Fruit fly (Drosophila melanogaster) whole organism, pupa: Measurements from ENCODE around the gene CG9903.

Experiments
- CG10348 ChIP-seq: fragments of 200-800 bp; sonication (Bioruptor generic); IDR thresholded peaks from 2 replicates; pipeline ENCODE4 v1.3.6; 2022; ENCODE audit warnings: missing biosample characterization, missing genetic modification characterization
- CG12605 ChIP-seq: fragments of 200-800 bp; sonication (Bioruptor generic); IDR thresholded peaks from 2 replicates; pipeline ENCODE4 v1.3.6; 2022; ENCODE audit warnings: missing biosample characterization, missing genetic modification characterization
- CG13204 ChIP-seq: fragments of 200-800 bp; sonication (Bioruptor generic); optimal IDR thresholded peaks from 2 replicates; lab custom pipeline; 2018; ENCODE audit warnings: missing biosample characterization, mild to moderate bottlenecking, missing genetic modification characterization, moderate library complexity
- CG14655 ChIP-seq: fragments of 200-800 bp; sonication (Bioruptor generic); optimal IDR thresholded peaks from 3 replicates; lab custom pipeline; 2017; ENCODE audit warnings: mild to moderate bottlenecking, missing biosample characterization, missing genetic modification reagents, missing genetic modification characterization
- CG15710 ChIP-seq: fragments of 200-800 bp; sonication (Bioruptor generic); optimal IDR thresholded peaks from 2 replicates; lab custom pipeline; 2018; ENCODE audit warnings: missing biosample characterization, mild to moderate bottlenecking, missing genetic modification characterization, moderate library complexity
- CG17806 ChIP-seq: fragments of 200-800 bp; sonication (Bioruptor generic); optimal IDR thresholded peaks from 2 replicates; lab custom pipeline; 2018; ENCODE audit warnings: missing biosample characterization, mild to moderate bottlenecking, missing genetic modification characterization, moderate library complexity
- CG32121 ChIP-seq: fragments of 200-800 bp; sonication (Bioruptor generic); IDR thresholded peaks from 2 replicates; pipeline ENCODE4 v1.3.6; 2022; ENCODE audit warnings: missing biosample characterization, missing genetic modification characterization
- CG34367 ChIP-seq: fragments of 200-800 bp; sonication (Bioruptor generic); optimal IDR thresholded peaks from 2 replicates; lab custom pipeline; 2018; ENCODE audit warnings: missing biosample characterization, mild to moderate bottlenecking, missing genetic modification characterization
- CG4496 ChIP-seq: fragments of 200-800 bp; sonication (Bioruptor generic); IDR thresholded peaks from 3 replicates; pipeline ENCODE4 v1.3.6; 2022; ENCODE audit warnings: missing biosample characterization, missing genetic modification characterization
- CG8159 ChIP-seq: fragments of 200-800 bp; sonication (Bioruptor generic); optimal IDR thresholded peaks from 3 replicates; lab custom pipeline; 2018; ENCODE audit warnings: missing biosample characterization, mild to moderate bottlenecking, missing genetic modification characterization, moderate library complexity
- CG8301 ChIP-seq: fragments of 200-800 bp; sonication (Bioruptor generic); optimal IDR thresholded peaks from 2 replicates; lab custom pipeline; 2018; ENCODE audit warnings: missing biosample characterization, mild to moderate bottlenecking, missing genetic modification characterization
- CG9948 ChIP-seq: fragments of 200-800 bp; sonication (Bioruptor generic); optimal IDR thresholded peaks from 2 replicates; lab custom pipeline; 2018; ENCODE audit warnings: missing biosample characterization, mild to moderate bottlenecking, missing genetic modification characterization, moderate library complexity
- D1 ChIP-seq: fragments of 200-800 bp; sonication (Bioruptor generic); optimal IDR thresholded peaks from 2 replicates; lab custom pipeline; 2018; ENCODE audit warnings: missing biosample characterization, mild to moderate bottlenecking, missing genetic modification characterization, moderate library complexity
- EcR ChIP-seq: fragments of 200-800 bp; sonication (Bioruptor generic); optimal IDR thresholded peaks from 3 replicates; lab custom pipeline; 2019; ENCODE audit warnings: missing biosample characterization, missing genetic modification characterization, mild to moderate bottlenecking, moderate library complexity, missing genetic modification reagents
- Ets98B ChIP-seq: fragments of 200-800 bp; sonication (Bioruptor generic); IDR thresholded peaks from 2 replicates; pipeline ENCODE4 v1.3.6; 2022; ENCODE audit warnings: missing biosample characterization, missing genetic modification characterization
- Pif1A ChIP-seq: fragments of 200-800 bp; sonication (Bioruptor generic); optimal IDR thresholded peaks from 3 replicates; lab custom pipeline; 2016; ENCODE audit warnings: missing biosample characterization, missing genetic modification characterization
- Pif1B ChIP-seq: fragments of 200-800 bp; sonication (Bioruptor generic); optimal IDR thresholded peaks from 3 replicates; lab custom pipeline; 2016; ENCODE audit warnings: missing biosample characterization, missing genetic modification characterization
- Snoo ChIP-seq: fragments of 200-800 bp; sonication (Bioruptor generic); optimal IDR thresholded peaks from 3 replicates; lab custom pipeline; 2017; ENCODE audit warnings: missing biosample characterization, mild to moderate bottlenecking, missing genetic modification characterization, inconsistent platforms
- fd96Ca ChIP-seq: fragments of 200-800 bp; sonication (Bioruptor generic); IDR thresholded peaks from 3 replicates; pipeline ENCODE4 v1.3.6; 2022; ENCODE audit warnings: missing biosample characterization, missing genetic modification characterization
- gl ChIP-seq: fragments of 200-800 bp; sonication (Bioruptor generic); optimal IDR thresholded peaks from 2 replicates; lab custom pipeline; 2018; ENCODE audit warnings: missing biosample characterization, mild to moderate bottlenecking, missing genetic modification characterization
- rn ChIP-seq: fragments of 200-800 bp; sonication (Bioruptor generic); IDR thresholded peaks from 2 replicates; pipeline ENCODE4 v1.3.6; 2022; ENCODE audit warnings: missing biosample characterization, missing genetic modification characterization

Gene CG9903

DNA sequence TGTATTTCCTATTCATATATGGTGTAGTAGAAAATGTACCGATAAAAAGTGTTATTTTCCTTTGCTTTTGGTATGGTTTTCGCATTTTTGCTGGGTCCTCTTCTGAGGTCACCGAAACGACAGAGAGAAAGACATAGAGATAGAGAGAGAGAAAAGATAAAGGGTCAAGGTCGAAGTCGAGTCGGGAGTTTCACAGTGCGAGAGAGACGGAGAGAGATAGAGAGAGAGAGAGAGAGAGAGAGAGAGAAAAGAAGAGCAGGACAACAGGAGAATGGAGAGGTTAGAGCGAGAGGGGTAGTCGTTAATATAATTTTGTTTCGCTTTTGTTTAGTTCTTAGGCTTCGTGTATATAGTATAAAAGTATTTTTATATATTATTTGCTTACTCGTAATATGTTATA is 21.6 kb upstream of the CG9903 start:
- peak; percentile 61 for TF ChIP-seq EcR (GFP tag; lab: Kevin White, UChicago)
- no peak for TF ChIP-seq CG34367 (tag; lab: Kevin White, UChicago)

DNA sequence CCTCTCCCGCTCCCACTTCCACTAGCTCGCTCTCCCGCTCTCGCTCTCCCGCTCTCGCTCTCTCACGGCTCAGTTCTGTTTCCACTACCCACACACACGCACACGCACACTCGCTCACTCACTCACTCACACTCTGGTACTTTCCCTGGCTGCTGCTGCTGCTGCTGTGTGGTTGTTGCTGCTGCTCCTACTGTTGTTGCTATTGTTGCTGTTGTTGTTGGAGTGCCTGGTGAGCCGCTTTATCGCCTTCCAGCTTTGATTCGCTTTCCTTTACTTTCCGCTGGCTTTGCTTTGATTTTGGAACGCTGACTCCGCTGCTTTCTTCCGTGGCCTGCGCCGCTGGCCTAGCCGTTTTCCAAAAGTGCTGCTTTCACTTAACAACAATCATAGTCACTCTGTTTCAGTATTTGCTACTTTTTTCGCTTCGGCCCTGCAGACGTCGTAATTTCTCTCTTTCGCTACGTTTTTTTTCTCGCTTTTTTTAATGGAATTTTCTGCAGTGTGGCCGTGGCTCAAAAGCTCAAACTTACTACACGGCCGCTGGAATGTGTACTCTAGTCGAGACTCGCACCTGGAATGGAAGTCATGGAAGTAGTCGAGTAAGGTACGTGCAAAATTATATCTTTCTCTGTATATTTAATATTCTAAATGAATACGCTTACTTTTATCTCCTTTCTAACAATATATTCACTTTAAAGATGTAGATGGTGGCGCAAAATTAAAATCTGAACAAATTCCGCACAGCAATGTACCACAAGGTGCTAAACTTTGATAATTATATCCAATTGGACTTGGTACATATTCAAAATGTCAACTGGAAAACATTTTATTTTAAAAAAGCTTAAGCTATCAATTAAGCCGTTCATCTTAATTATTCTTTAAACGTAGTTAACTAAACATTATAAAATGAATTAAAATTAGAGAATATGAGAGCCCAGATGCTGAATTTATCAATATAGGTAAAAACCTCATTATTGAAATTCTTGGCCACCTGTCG is 19.2 kb upstream of the CG9903 start, which contains the start of gene Pp2B-14D:
TSS of gene Pp2B-14D (minus strand) at position 503 of the 997 bp plus-strand sequence.
- TF ChIP-seq CG32121 (GFP tag; lab: Robert Waterston, UW): no peak
- peak; percentile 9 for TF ChIP-seq Pif1B (GFP tag; lab: Kevin White, UChicago)
- TF ChIP-seq CG8301 (tag; lab: Kevin White, UChicago): no peak
- no peak for TF ChIP-seq fd96Ca
- TF ChIP-seq Pif1A: peak; percentile 16
- peak; percentile 61 for TF ChIP-seq CG13204 (GFP tag; lab: Kevin White, UChicago)
- no peak for TF ChIP-seq Snoo (tag; lab: Kevin White, UChicago)
- no peak for TF ChIP-seq CG34367 (tag; lab: Kevin White, UChicago)
- no peak for TF ChIP-seq rn (GFP tag; lab: Robert Waterston, UW)
- no peak; the same call in 1 of the 2 replicates for TF ChIP-seq CG12605 (GFP tag; lab: Robert Waterston, UW)
- no peak for TF ChIP-seq CG17806
- peak; percentile 3 for TF ChIP-seq CG15710
- TF ChIP-seq CG10348 (GFP tag; lab: Robert Waterston, UW): no peak
- no peak; the same call in 1 of the 2 replicates for TF ChIP-seq Ets98B (GFP tag; lab: Robert Waterston, UW)
- peak; percentile 12 for TF ChIP-seq D1 (tag; lab: Kevin White, UChicago)
- no peak for TF ChIP-seq CG8159 (tag; lab: Kevin White, UChicago)
- TF ChIP-seq CG4496 (GFP tag; lab: Robert Waterston, UW): peak; percentile 59; the same call in 1 of the 3 replicates
- TF ChIP-seq EcR (GFP tag; lab: Kevin White, UChicago): peak; percentile 10
- no peak for TF ChIP-seq gl (tag; lab: Kevin White, UChicago)
- TF ChIP-seq CG9948 (tag; lab: Kevin White, UChicago): no peak
- no peak for TF ChIP-seq CG14655 (GFP tag; lab: Kevin White, UChicago)

DNA sequence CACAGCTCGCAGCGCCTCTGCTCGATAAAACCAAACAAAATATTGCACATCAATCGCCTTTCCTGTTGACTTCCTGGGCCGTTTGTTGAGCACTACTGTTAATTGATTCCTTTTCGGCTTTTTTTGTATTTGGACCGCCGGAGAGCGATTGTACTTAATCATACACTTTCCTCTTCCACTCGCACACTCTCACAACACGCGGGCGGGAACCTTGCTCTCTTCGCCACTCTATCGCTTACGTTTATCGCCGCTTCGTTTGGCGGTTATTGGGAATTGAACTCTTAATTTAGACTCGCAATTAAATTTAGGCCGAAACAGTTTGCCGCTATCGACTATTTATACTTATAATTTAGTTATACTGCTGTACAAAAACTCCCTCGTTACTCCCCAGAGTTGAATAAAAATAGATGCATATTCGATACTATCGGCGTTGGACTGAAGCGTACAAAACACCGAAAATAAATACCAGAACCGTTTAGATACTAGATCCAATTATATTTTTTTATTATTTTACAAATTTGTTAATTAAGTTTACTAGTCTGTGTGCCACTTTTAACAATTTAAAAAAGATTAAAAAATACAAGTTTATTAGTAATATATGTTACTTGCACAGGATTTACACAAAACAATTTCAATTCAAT is 13.0 kb upstream of the CG9903 start, which contains the start of gene Arp2:
TSS of gene Arp2 (minus strand) at position 427 of the 641 bp plus-strand sequence.
- no peak for TF ChIP-seq CG34367 (tag; lab: Kevin White, UChicago)

DNA sequence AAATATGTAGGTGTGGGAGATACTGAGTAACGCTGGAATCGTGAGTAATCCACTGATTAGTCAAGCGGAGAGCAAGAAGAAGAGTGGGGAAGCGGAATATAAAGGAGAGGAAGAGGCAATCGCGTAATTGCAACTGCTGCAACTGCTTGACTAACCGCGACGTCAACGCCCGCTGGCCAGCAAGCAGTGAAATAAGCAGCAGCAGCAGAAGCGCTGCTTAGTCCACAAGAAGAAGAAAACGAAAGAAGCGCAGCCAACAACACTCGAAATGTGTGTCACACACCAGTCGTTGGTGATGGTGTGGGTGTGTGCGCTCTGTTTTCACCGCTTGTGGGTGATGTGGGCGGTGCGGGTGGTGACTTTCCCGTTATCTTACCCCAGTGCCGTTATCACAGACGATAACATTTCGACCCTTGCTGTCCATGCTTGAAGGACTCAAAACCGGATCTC is 12.3 kb upstream of the CG9903 start:
- peak; percentile 17 for TF ChIP-seq CG13204 (GFP tag; lab: Kevin White, UChicago)
- peak; percentile 99 for TF ChIP-seq EcR (GFP tag; lab: Kevin White, UChicago)
- 0 out of 2 replicates have a peak, but pooled peaks have one; percentile 20 for TF ChIP-seq CG10348 (GFP tag; lab: Robert Waterston, UW)
- 0 out of 2 replicates have a peak, but pooled peaks have one; percentile 4 for TF ChIP-seq Ets98B (GFP tag; lab: Robert Waterston, UW)
- no peak for TF ChIP-seq CG4496 (GFP tag; lab: Robert Waterston, UW)

DNA sequence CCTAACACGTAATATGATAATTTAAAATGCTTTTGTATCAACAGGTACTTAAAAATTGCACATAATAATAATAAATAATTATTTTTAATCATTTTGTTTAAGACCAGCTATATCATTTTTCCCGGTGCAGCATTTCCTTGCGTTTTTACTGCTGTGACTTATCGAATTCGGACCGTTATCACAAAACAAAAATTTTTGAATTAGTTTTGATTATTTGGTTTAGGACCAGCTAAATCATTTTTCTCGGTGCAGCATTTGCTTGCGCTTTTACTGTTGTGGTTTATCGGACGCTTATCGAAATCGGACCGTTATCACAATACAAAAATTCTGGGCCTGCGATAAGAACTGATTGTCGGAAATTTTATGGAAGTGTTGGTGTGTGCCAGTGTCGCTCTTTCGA is 11.9 kb upstream of the CG9903 start:
- TF ChIP-seq CG4496 (GFP tag; lab: Robert Waterston, UW): peak; percentile 87
- peak; percentile 71 for TF ChIP-seq CG34367 (tag; lab: Kevin White, UChicago)
- TF ChIP-seq EcR (GFP tag; lab: Kevin White, UChicago): no peak
- no peak for TF ChIP-seq CG14655 (GFP tag; lab: Kevin White, UChicago)
- TF ChIP-seq Pif1B (GFP tag; lab: Kevin White, UChicago): peak; percentile 85
- no peak; the same call in none of the 2 replicates for TF ChIP-seq Ets98B (GFP tag; lab: Robert Waterston, UW)
- TF ChIP-seq CG32121 (GFP tag; lab: Robert Waterston, UW): peak; percentile 87
- peak; percentile 76 for TF ChIP-seq CG9948 (tag; lab: Kevin White, UChicago)
- 0 out of 2 replicates have a peak, but pooled peaks have one; percentile 60 for TF ChIP-seq rn (GFP tag; lab: Robert Waterston, UW)
- no peak for TF ChIP-seq Pif1A
- TF ChIP-seq fd96Ca: no peak; the same call in 2 of the 3 replicates
- peak; percentile 75 for TF ChIP-seq CG17806
- no peak for TF ChIP-seq CG10348 (GFP tag; lab: Robert Waterston, UW)
- TF ChIP-seq D1 (tag; lab: Kevin White, UChicago): peak; percentile 75
- peak; percentile 84 for TF ChIP-seq Snoo (tag; lab: Kevin White, UChicago)
- peak; percentile 73 for TF ChIP-seq CG12605 (GFP tag; lab: Robert Waterston, UW)
- TF ChIP-seq CG8301 (tag; lab: Kevin White, UChicago): peak; percentile 81
- peak; percentile 80 for TF ChIP-seq CG8159 (tag; lab: Kevin White, UChicago)
- peak; percentile 41 for TF ChIP-seq gl (tag; lab: Kevin White, UChicago)
- peak; percentile 73 for TF ChIP-seq CG15710
- TF ChIP-seq CG13204 (GFP tag; lab: Kevin White, UChicago): no peak
